Worm (Caenorhabditis elegans): ENCODE measurements around the gene F02A9.1.
A peak's percentile ranks its signal among the peaks of the same experiment; 100 is the strongest.

F02A9.1 gene

DNA sequence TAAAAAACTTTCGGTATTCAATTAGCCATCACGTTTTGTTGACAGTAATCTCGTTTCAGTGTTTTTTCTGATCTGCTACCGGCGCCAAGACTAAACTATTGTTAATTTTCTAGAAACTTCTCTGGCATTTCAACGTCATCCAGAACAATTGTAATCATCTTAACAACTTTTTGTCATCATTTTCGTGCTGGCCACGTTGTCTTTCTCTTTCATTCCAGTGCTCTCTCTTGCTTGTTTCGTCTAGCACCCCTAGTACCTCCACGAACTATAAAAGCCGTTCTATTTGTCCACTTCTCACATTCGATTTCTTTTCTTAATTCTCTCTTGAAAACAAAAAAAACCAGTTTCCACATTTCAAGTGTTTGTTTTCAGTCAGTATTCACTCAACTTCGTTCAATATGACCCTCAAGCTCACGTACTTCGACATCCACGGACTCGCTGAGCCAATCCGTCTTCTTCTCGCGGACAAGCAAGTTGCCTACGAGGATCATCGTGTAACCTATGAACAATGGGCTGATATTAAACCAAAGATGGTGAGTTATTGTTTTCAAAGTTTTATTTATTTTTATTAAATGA lies 18.6 kb downstream of the F02A9.1 start, which contains the start of gene gst-1 (continued):
- peak; percentile 38 for TF ChIP-seq nhr-71 (tag; optimal IDR thresholded peaks at IDR 0.05)
- TF ChIP-seq skn-1 (tag; optimal IDR thresholded peaks at IDR 0.05) = peak; percentile 97
- no peak for TF ChIP-seq unc-98 (GFP tag; IDR thresholded peaks at IDR 0.05)
- peak in 1 of 2 experiments; percentile 10 for TF ChIP-seq efl-1 (optimal IDR thresholded peaks at IDR 0.05)
- TF ChIP-seq efl-1 (GFP tag; optimal IDR thresholded peaks at IDR 0.05 in 1 of 2) = peak in 1 of 2 experiments; percentile 56
- TF ChIP-seq nhr-77 (tag; optimal IDR thresholded peaks at IDR 0.05) = no peak
- peak; percentile 28 for TF ChIP-seq snu-23 (GFP tag; optimal IDR thresholded peaks at IDR 0.05)
- no peak for TF ChIP-seq ceh-88 (GFP tag; IDR thresholded peaks at IDR 0.05)
- TF ChIP-seq rnt-1 (tag; optimal IDR thresholded peaks at IDR 0.05) = peak; percentile 0

DNA sequence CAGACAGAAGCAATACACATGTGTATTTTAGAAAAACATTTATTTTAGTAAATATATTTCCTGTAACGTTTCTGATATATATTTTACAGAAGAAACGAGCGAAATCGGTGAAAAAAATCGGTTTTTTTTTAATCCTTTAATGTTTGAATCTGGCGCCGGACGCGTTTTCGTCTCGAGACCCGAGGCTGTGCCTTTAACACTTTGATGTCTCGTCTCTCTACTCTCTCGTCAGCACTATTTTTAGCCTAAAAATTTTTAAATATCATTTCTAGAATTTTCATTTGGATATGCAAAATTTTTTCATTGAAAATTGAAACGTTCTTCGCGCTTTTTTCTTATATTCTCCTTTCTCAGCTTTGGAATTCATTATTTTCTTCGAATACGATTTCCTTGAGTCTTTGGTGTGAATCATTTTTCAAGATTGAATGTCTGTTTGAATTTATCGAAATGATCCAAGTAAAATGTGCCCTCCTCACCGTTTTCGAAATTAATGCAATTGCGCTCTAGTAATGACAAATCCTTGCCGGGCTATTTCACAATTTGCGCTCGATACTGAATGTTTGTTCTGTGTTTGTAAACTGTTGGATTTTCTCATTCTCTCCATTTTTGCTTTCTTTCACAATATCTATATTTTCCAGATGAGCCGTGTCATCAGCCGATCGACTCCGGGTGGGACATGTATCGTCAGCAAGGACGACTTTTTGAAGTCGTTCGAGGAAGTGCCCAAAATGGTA lies 23.0 kb downstream of the F02A9.1 start, which contains the start of gene cls-2:
cls-2 (plus strand) TSS at position 635 of the 734 bp plus-strand sequence.
- TF ChIP-seq C16A3.4 (tag; optimal IDR thresholded peaks at IDR 0.05) (no peak), hlh-17 (GFP tag; optimal IDR thresholded peaks at IDR 0.05; ENCODE audit: borderline replicate concordance) (no peak), fkh-8 (tag; optimal IDR thresholded peaks at IDR 0.05) (no peak), fos-1 (tag; optimal IDR thresholded peaks at IDR 0.05) (no peak), fkh-10 (GFP tag; optimal IDR thresholded peaks at IDR 0.05) (no peak), mab-9 (GFP tag; IDR thresholded peaks at IDR 0.05) (no peak), jun-1 (tag; optimal IDR thresholded peaks at IDR 0.05) (no peak), hpl-2 (GFP tag; optimal IDR thresholded peaks at IDR 0.05) (no peak), ceh-82 (tag; optimal IDR thresholded peaks at IDR 0.05) (peak in 1 of 3 experiments; percentile 56), isw-1 (GFP tag; IDR thresholded peaks at IDR 0.05) (no peak), aly-2 (tag; optimal IDR thresholded peaks at IDR 0.05) (no peak), egl-27 (tag; optimal IDR thresholded peaks at IDR 0.05) (no peak), ceh-63 (GFP tag; optimal IDR thresholded peaks at IDR 0.05) (no peak), mdl-1 (tag; optimal IDR thresholded peaks at IDR 0.05) (no peak), dpl-1 (GFP tag; optimal IDR thresholded peaks at IDR 0.05) (peak in 1 of 3 experiments; percentile 20), nhr-84 (tag; optimal IDR thresholded peaks at IDR 0.05) (no peak), nhr-28 (tag; optimal IDR thresholded peaks at IDR 0.05) (no peak), ceh-90 (tag; optimal IDR thresholded peaks at IDR 0.05) (no peak), vab-15 (tag; optimal IDR thresholded peaks at IDR 0.05) (no peak), nhr-19 (GFP tag; conservative IDR thresholded peaks at IDR 0.05) (no peak), swsn-7 (tag; optimal IDR thresholded peaks at IDR 0.05) (no peak), elt-3 (tag; optimal IDR thresholded peaks at IDR 0.05) (no peak), tlp-1 (tag; optimal IDR thresholded peaks at IDR 0.05) (no peak), skn-1 (tag; optimal IDR thresholded peaks at IDR 0.05) (peak; percentile 54), C34B4.2 (tag; optimal IDR thresholded peaks at IDR 0.05) (no peak), ces-1 (GFP tag; optimal IDR thresholded peaks at IDR 0.05) (no peak), elt-2 (tag; optimal IDR thresholded peaks at IDR 0.05) (no peak), ztf-4 (tag; optimal IDR thresholded peaks at IDR 0.05) (no peak), unc-130 (tag; optimal IDR thresholded peaks at IDR 0.05) (no peak), C04F5.9 (tag; optimal IDR thresholded peaks at IDR 0.05) (no peak), snu-23 (GFP tag; optimal IDR thresholded peaks at IDR 0.05) (no peak), lsy-2 (tag; optimal IDR thresholded peaks at IDR 0.05) (peak; percentile 5 to 42), nhr-77 (tag; optimal IDR thresholded peaks at IDR 0.05) (no peak), lin-35 (GFP tag; optimal IDR thresholded peaks at IDR 0.05) (peak in 1 of 2 experiments; percentile 21), snpc-4 (tag; optimal IDR thresholded peaks at IDR 0.05) (no peak), efl-1 (optimal IDR thresholded peaks at IDR 0.05) (peak in 1 of 2 experiments; percentile 37), efl-1 (GFP tag; optimal IDR thresholded peaks at IDR 0.05 in 1 of 2) (peak; percentile 7 to 43), unc-86 (tag; optimal IDR thresholded peaks at IDR 0.05) (no peak), sox-4 (tag; optimal IDR thresholded peaks at IDR 0.05) (no peak), ceh-88 (GFP tag; IDR thresholded peaks at IDR 0.05) (no peak), egl-13 (tag; optimal IDR thresholded peaks at IDR 0.05) (no peak), nhr-90 (tag; optimal IDR thresholded peaks at IDR 0.05; ENCODE audit: poor library complexity) (no peak), nhr-71 (tag; optimal IDR thresholded peaks at IDR 0.05) (no peak), mep-1 (tag; optimal IDR thresholded peaks at IDR 0.05) (peak; percentile 16), nhr-76 (tag; optimal IDR thresholded peaks at IDR 0.05) (no peak), hlh-4 (tag; optimal IDR thresholded peaks at IDR 0.05) (no peak)
